Fruit fly (Drosophila melanogaster): ENCODE results near the gene CG6712.
A peak's percentile ranks its signal among the peaks of the same experiment; 100 is the strongest.

CG6712 gene

dm6 chr2L:12055837-12056388 lies 40.4 kb downstream of the CG6712 start, which contains the start of the genes JhI-21, RpL7-like and CG34164 (continued):
- TF ChIP-seq ATbp (GFP tag; optimal IDR thresholded peaks at IDR 0.05): no peak
- TF ChIP-seq Sry-δ (GFP tag; optimal IDR thresholded peaks at IDR 0.05): peak; percentile 95
- peak; percentile 89 for TF ChIP-seq yki (optimal IDR thresholded peaks at IDR 0.05)
- TF ChIP-seq CG11093 (GFP tag; IDR thresholded peaks at IDR 0.05): no peak
- no peak for TF ChIP-seq pb (GFP tag; optimal IDR thresholded peaks at IDR 0.05)
- peak; percentile 30; the same call in 1 of the 2 replicates for TF ChIP-seq inv (GFP tag; IDR thresholded peaks at IDR 0.05; ENCODE audit: partially characterized antibody)
- no peak for TF ChIP-seq CG3847 (GFP tag; IDR thresholded peaks at IDR 0.05)
- TF ChIP-seq Hmx (GFP tag; optimal IDR thresholded peaks at IDR 0.05): no peak
- TF ChIP-seq Deaf1 (tag; optimal IDR thresholded peaks at IDR 0.05): no peak
- TF ChIP-seq CG12104 (GFP tag; optimal IDR thresholded peaks at IDR 0.05): no peak
- TF ChIP-seq CG10959 (GFP tag; IDR thresholded peaks at IDR 0.05): no peak
- TF ChIP-seq Spps (tag; optimal IDR thresholded peaks at IDR 0.05): no peak
- TF ChIP-seq CG7786 (GFP tag; optimal IDR thresholded peaks at IDR 0.05): no peak
- no peak; the same call in 1 of the 2 replicates for TF ChIP-seq nerfin-2 (GFP tag; IDR thresholded peaks at IDR 0.05; ENCODE audit: partially characterized antibody)
- peak; percentile 9 for TF ChIP-seq CG6765 (GFP tag; optimal IDR thresholded peaks at IDR 0.05)
- no peak for TF ChIP-seq Sox102F (GFP tag; optimal IDR thresholded peaks at IDR 0.05)
- TF ChIP-seq CG34224 (GFP tag; IDR thresholded peaks at IDR 0.05; ENCODE audit: partially characterized antibody): peak; percentile 65; the same call in 1 of the 3 replicates
- peak in 1 of 2 experiments; percentile 19 for TF ChIP-seq bsh (GFP tag; optimal IDR thresholded peaks at IDR 0.05)
- peak; percentile 30 for TF ChIP-seq CG4617 (GFP tag; optimal IDR thresholded peaks at IDR 0.05; ENCODE audit: borderline replicate concordance)
- TF ChIP-seq Taf1 (GFP tag; IDR thresholded peaks at IDR 0.05): no peak
- no peak for TF ChIP-seq wor (GFP tag; IDR thresholded peaks at IDR 0.05)
- TF ChIP-seq CG18764 (GFP tag; optimal IDR thresholded peaks at IDR 0.05): no peak
- no peak for TF ChIP-seq CHES-1-like (GFP tag; optimal IDR thresholded peaks at IDR 0.05)
- TF ChIP-seq row (GFP tag; IDR thresholded peaks at IDR 0.05): no peak
- no peak for TF ChIP-seq CG14050 (GFP tag; IDR thresholded peaks at IDR 0.05)
- no peak for TF ChIP-seq dmrt11E (tag; optimal IDR thresholded peaks at IDR 0.05)
- TF ChIP-seq CG33213 (GFP tag; optimal IDR thresholded peaks at IDR 0.05): no peak
- TF ChIP-seq Rfx (GFP tag; IDR thresholded peaks at IDR 0.05): no peak
- TF ChIP-seq zf30C (GFP tag; optimal IDR thresholded peaks at IDR 0.05): no peak
- no peak for TF ChIP-seq kay (GFP tag; optimal IDR thresholded peaks at IDR 0.05)
- no peak for TF ChIP-seq CG17328 (GFP tag; IDR thresholded peaks at IDR 0.05)
- TF ChIP-seq CG1603 (tag; optimal IDR thresholded peaks at IDR 0.05): no peak
- TF ChIP-seq psq (GFP tag; optimal IDR thresholded peaks at IDR 0.05): no peak
- no peak for TF ChIP-seq Rx (GFP tag; IDR thresholded peaks at IDR 0.05)
- no peak for TF ChIP-seq CG9876 (GFP tag; optimal IDR thresholded peaks at IDR 0.05)
- TF ChIP-seq CG12219 (GFP tag; optimal IDR thresholded peaks at IDR 0.05): no peak
- TF ChIP-seq CG6254 (GFP tag; optimal IDR thresholded peaks at IDR 0.05): no peak
- TF ChIP-seq CG7963 (GFP tag; IDR thresholded peaks at IDR 0.05; ENCODE audit: partially characterized antibody): peak; percentile 60; the same call in 2 of the 3 replicates
- no peak for TF ChIP-seq crol (GFP tag; IDR thresholded peaks at IDR 0.05)
- peak; percentile 98 for TF ChIP-seq Dp (GFP tag; optimal IDR thresholded peaks at IDR 0.05)
- no peak for TF ChIP-seq pho (GFP tag; optimal IDR thresholded peaks at IDR 0.05)
- TF ChIP-seq CG13287 (GFP tag; IDR thresholded peaks at IDR 0.05; ENCODE audit: partially characterized antibody): peak; percentile 77
- TF ChIP-seq E2f2 (GFP tag; IDR thresholded peaks at IDR 0.05): peak; percentile 98
- TF ChIP-seq ssp (GFP tag; IDR thresholded peaks at IDR 0.05): no peak
- peak; percentile 86 for TF ChIP-seq pzg (GFP tag; optimal IDR thresholded peaks at IDR 0.05)
- peak; percentile 66 for TF ChIP-seq Scr (GFP tag; IDR thresholded peaks at IDR 0.05; ENCODE audit: partially characterized antibody)
- no peak for TF ChIP-seq CG16779 (GFP tag; IDR thresholded peaks at IDR 0.05)
- no peak for TF ChIP-seq dysf (GFP tag; IDR thresholded peaks at IDR 0.05)
- TF ChIP-seq CG1529 (GFP tag; optimal IDR thresholded peaks at IDR 0.05): no peak
- no peak for TF ChIP-seq toy (GFP tag; IDR thresholded peaks at IDR 0.05)
- no peak for TF ChIP-seq CG31388 (GFP tag; optimal IDR thresholded peaks at IDR 0.05)

Measured in whole organism, embryonic.